Fruit fly (Drosophila melanogaster): ENCODE data around the gene gammaSnap2.

The gammaSnap2 gene

dm6 chr3R:10144103-10144998, 23.2 kb upstream of the gammaSnap2 start, which contains the start of the genes TAF1B and Invadolysin (continued):
- TF ChIP-seq CG8924 (tag; optimal IDR thresholded peaks at IDR 0.05) = peak; percentile 61
- peak; percentile 39 for TF ChIP-seq Ssrp (tag; optimal IDR thresholded peaks at IDR 0.05)
- peak; percentile 52 for TF ChIP-seq Antp (GFP tag; optimal IDR thresholded peaks at IDR 0.05)
- TF ChIP-seq CG3281 (GFP tag; optimal IDR thresholded peaks at IDR 0.05) = peak; percentile 15
- TF ChIP-seq CG12219 (GFP tag; optimal IDR thresholded peaks at IDR 0.05) = no peak
- peak; percentile 8 for TF ChIP-seq CG10979 (tag; optimal IDR thresholded peaks at IDR 0.05)
- no peak for TF ChIP-seq CG2875 (GFP tag; optimal IDR thresholded peaks at IDR 0.05)
- TF ChIP-seq zen2 (GFP tag; IDR thresholded peaks at IDR 0.05; ENCODE audit: partially characterized antibody) = no peak; the same call in 1 of the 3 replicates
- no peak for TF ChIP-seq HHEX (GFP tag; optimal IDR thresholded peaks at IDR 0.05)
- no peak for TF ChIP-seq Neu2 (GFP tag; optimal IDR thresholded peaks at IDR 0.05; ENCODE audit: borderline replicate concordance)
- no peak for TF ChIP-seq nom (GFP tag; optimal IDR thresholded peaks at IDR 0.05)
- TF ChIP-seq CG31441 (GFP tag; IDR thresholded peaks at IDR 0.05) = peak; percentile 57; the same call in 1 of the 2 replicates
- TF ChIP-seq CG17361 (GFP tag; IDR thresholded peaks at IDR 0.05) = peak; percentile 77; the same call in 2 of the 3 replicates
- no peak for TF ChIP-seq fd96Cb (tag; optimal IDR thresholded peaks at IDR 0.05)
- TF ChIP-seq CG12155 (GFP tag; optimal IDR thresholded peaks at IDR 0.05) = peak; percentile 57
- peak; percentile 94 for TF ChIP-seq crol (GFP tag; IDR thresholded peaks at IDR 0.05)
- peak; percentile 19 for TF ChIP-seq Nf-YB (GFP tag; optimal IDR thresholded peaks at IDR 0.05)
- peak; percentile 49 for TF ChIP-seq CG15601 (tag; optimal IDR thresholded peaks at IDR 0.05)
- TF ChIP-seq btn (GFP tag; optimal IDR thresholded peaks at IDR 0.05) = no peak
- TF ChIP-seq Gsc (GFP tag; IDR thresholded peaks at IDR 0.05) = no peak
- no peak for TF ChIP-seq danr (GFP tag; IDR thresholded peaks at IDR 0.05)
- 0 out of 2 replicates have a peak, but pooled peaks have one; percentile 4 for TF ChIP-seq CG17612 (GFP tag; IDR thresholded peaks at IDR 0.05)
- TF ChIP-seq CG10565 (GFP tag; optimal IDR thresholded peaks at IDR 0.05) = no peak
- peak in 1 of 2 experiments; percentile 39 for TF ChIP-seq insv (GFP tag; optimal IDR thresholded peaks at IDR 0.05)
- peak; percentile 79 for TF ChIP-seq MESR4 (GFP tag; optimal IDR thresholded peaks at IDR 0.05)
- TF ChIP-seq CG11456 (GFP tag; IDR thresholded peaks at IDR 0.05) = peak; percentile 69; the same call in 2 of the 3 replicates

- TF ChIP-seq ERR (GFP tag; optimal IDR thresholded peaks at IDR 0.05) (no peak), Med (GFP tag) (peak; percentile 7), Ets65A (GFP tag) (peak; percentile 18), Poxn (GFP tag; IDR thresholded peaks at IDR 0.05) (no peak), klu (GFP tag; IDR thresholded peaks at IDR 0.05) (0 out of 2 replicates have a peak, but pooled peaks have one; percentile 19), Fer1 (GFP tag; optimal IDR thresholded peaks at IDR 0.05) (no peak), HLHmδ (GFP tag; optimal IDR thresholded peaks at IDR 0.05) (no peak), lbe (GFP tag; optimal IDR thresholded peaks at IDR 0.05) (no peak), Jarid2 (GFP tag; optimal IDR thresholded peaks at IDR 0.05) (no peak), Kr (GFP tag; optimal IDR thresholded peaks at IDR 0.05) (no peak), CG6689 (GFP tag; IDR thresholded peaks at IDR 0.05) (no peak), CG31365 (tag; optimal IDR thresholded peaks at IDR 0.05) (no peak), Side (GFP tag; optimal IDR thresholded peaks at IDR 0.05) (no peak), dm (GFP tag; optimal IDR thresholded peaks at IDR 0.05) (no peak), dmrt11E (tag; optimal IDR thresholded peaks at IDR 0.05) (no peak), Vsx1 (GFP tag; optimal IDR thresholded peaks at IDR 0.05) (no peak), CG1602 (GFP tag; optimal IDR thresholded peaks at IDR 0.05) (no peak), tll (GFP tag; optimal IDR thresholded peaks at IDR 0.05) (no peak), CG8290 (GFP tag; optimal IDR thresholded peaks at IDR 0.05) (no peak), CG8290 (tag; optimal IDR thresholded peaks at IDR 0.05) (no peak)
Observed at dm6 chr3R:10142770-10143169, 21.6 kb upstream of the gammaSnap2 start, which contains the start of gene CG42759. CG42759 (plus strand) TSS chr3R:10143070.

All from whole organism, embryonic.